Worm (Caenorhabditis elegans): ENCODE results near the gene B0272.3.

ce11 chrX:9387041-9387440, 44.2 kb upstream of the B0272.3 start, which contains the start of gene C23F12.4:
- TF ChIP-seq scrt-1 (GFP tag; IDR thresholded peaks at IDR 0.05) (no peak), ceh-36 (tag; optimal IDR thresholded peaks at IDR 0.05) (no peak), ama-1 (optimal IDR thresholded peaks at IDR 0.05) (no peak)
